Worm (Caenorhabditis elegans) whole organism, L3 larva: ENCODE measurements around the gene rha-1.

Experiments used
- nhr-11 ChIP-seq: fragments of 150-350 bp; optimal IDR thresholded peaks from 2 replicates; lab custom pipeline; 2014; ENCODE audit warnings: missing biosample characterization, missing genetic modification characterization
- nhr-28 ChIP-seq: fragments of 150-350 bp; optimal IDR thresholded peaks from 2 replicates; lab custom pipeline; 2014; ENCODE audit warnings: missing biosample characterization, missing genetic modification characterization
- pqm-1 ChIP-seq: fragments of 150-350 bp; optimal IDR thresholded peaks from 2 replicates; lab custom pipeline; 2017; ENCODE audit warnings: missing biosample characterization, missing genetic modification characterization, inconsistent platforms

ce11 chrII:8929771-8930170 is 46.3 kb upstream of the rha-1 start, which contains the start of gene mrpl-50:
- TF ChIP-seq nhr-28 (tag; lab: Kevin White, UChicago) (no peak), nhr-11 (tag; lab: Kevin White, UChicago) (no peak), pqm-1 (tag; lab: Kevin White, UChicago) (no peak)
